Fruit fly (Drosophila melanogaster): ENCODE results near the gene Atg8a.

dm6 chrX:10774957-10775682 lies 7.0 kb upstream of the Atg8a start:
- TF ChIP-seq ttk (optimal IDR thresholded peaks at IDR 0.05): no peak
- TF ChIP-seq h (optimal IDR thresholded peaks at IDR 0.05): no peak
